Fruit fly (Drosophila melanogaster) Kc167 (cell line): ENCODE measurements around the gene nAChRalpha6.

ENCODE experiments used
- Sin3A ChIP-seq: fragments of >200 bp; optimal IDR thresholded peaks from 2 replicates; lab custom pipeline; 2018; ENCODE audit warnings: missing external identifiers
- h ChIP-seq: fragments of >200 bp; optimal IDR thresholded peaks from 3 replicates; lab custom pipeline; 2018; ENCODE audit warnings: missing external identifiers
- psq ChIP-seq: fragments of >200 bp; optimal IDR thresholded peaks from 2 replicates; lab custom pipeline; 2017; ENCODE audit warnings: missing external identifiers

DNA sequence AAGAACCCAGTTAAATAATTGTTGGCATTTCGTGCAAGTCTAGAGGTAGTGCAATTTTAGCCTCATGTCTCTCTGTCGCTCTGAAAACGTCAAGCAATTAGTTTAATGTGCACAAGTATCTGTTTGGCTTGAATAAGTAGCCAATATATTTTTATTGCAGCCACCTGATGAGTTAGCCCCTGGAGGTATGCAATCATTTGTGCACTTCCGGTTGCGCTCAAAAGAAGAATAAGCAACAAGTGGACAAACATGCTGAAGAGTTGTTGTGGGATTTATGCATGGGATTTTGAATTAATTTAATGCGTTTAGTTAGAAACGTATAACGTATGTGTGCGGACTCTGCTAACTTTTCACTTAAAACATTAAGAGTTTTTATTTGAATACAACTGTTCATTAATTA is 35.3 kb downstream of the nAChRalpha6 start:
- TF ChIP-seq h (lab: Kevin White, UChicago) (no peak), psq (lab: Kevin White, UChicago) (no peak), Sin3A (lab: Kevin White, UChicago) (no peak)
